Worm (Caenorhabditis elegans) whole organism, early embryonic: ENCODE results near the gene Y71H2AR.2.
"Not testable (repeated sequence)": the region's sequence is repeated elsewhere in the genome, so short reads cannot be mapped to it uniquely, and the experiment has no call there.

Source experiments
- B0310.2 ChIP-seq: sonication (generic microtip); optimal IDR thresholded peaks from 2 replicates; lab custom pipeline; 2016; ENCODE audit warnings: mild to moderate bottlenecking, missing genetic modification characterization, missing compliant biosample characterization
- F13C5.2 ChIP-seq: sonication (generic microtip); optimal IDR thresholded peaks from 2 replicates; lab custom pipeline; 2017; ENCODE audit warnings: mild to moderate bottlenecking, missing genetic modification characterization, inconsistent platforms, missing compliant biosample characterization
- aly-1 ChIP-seq: sonication (generic microtip); optimal IDR thresholded peaks from 2 replicates; lab custom pipeline; 2016; ENCODE audit warnings: missing genetic modification characterization, missing compliant biosample characterization
- ama-1 ChIP-seq: fragments of 150-350 bp; optimal IDR thresholded peaks from 2 replicates; lab custom pipeline; 2014
- ceh-13 ChIP-seq: fragments of 200-800 bp; sonication (Bioruptor generic); optimal IDR thresholded peaks from 2 replicates; lab custom pipeline; 2018; ENCODE audit warnings: mild to moderate bottlenecking, missing genetic modification characterization, missing compliant biosample characterization
- ceh-36 ChIP-seq: sonication (generic microtip); optimal IDR thresholded peaks from 2 replicates; lab custom pipeline; 2016; ENCODE audit warnings: missing genetic modification characterization, inconsistent platforms, missing compliant biosample characterization
- ets-7 ChIP-seq: sonication (generic microtip); optimal IDR thresholded peaks from 2 replicates; lab custom pipeline; 2016; ENCODE audit warnings: missing genotype, missing genetic modification characterization, missing compliant biosample characterization
- flt-1 ChIP-seq: fragments of 200-800 bp; sonication (Bioruptor generic); IDR thresholded peaks from 2 replicates; pipeline ENCODE4 v1.3.6; 2022; ENCODE audit warnings: missing genetic modification characterization, missing compliant biosample characterization
- hmbx-1 ChIP-seq: sonication (generic microtip); optimal IDR thresholded peaks from 2 replicates; lab custom pipeline; 2016; ENCODE audit warnings: mild to moderate bottlenecking, missing genetic modification characterization, missing compliant biosample characterization
- hmg-4 ChIP-seq: fragments of 200-800 bp; sonication (Bioruptor generic); optimal IDR thresholded peaks from 2 replicates; lab custom pipeline; 2018; ENCODE audit warnings: mild to moderate bottlenecking, missing genetic modification characterization, missing compliant biosample characterization
- hnd-1 ChIP-seq: sonication (generic microtip); optimal IDR thresholded peaks from 2 replicates; lab custom pipeline; 2016; ENCODE audit warnings: missing genetic modification characterization, missing compliant biosample characterization
- pes-1 ChIP-seq: fragments of 200-800 bp; sonication (Bioruptor generic); IDR thresholded peaks from 2 replicates; pipeline ENCODE4 v1.3.6; 2022; ENCODE audit warnings: missing genetic modification reagents, missing genetic modification characterization, missing compliant biosample characterization
- scrt-1 ChIP-seq: fragments of 200-800 bp; sonication (Bioruptor generic); IDR thresholded peaks from 2 replicates; pipeline ENCODE4 v1.3.6; 2022; ENCODE audit warnings: missing genetic modification characterization, missing compliant biosample characterization
- sea-1 ChIP-seq: fragments of 200-800 bp; sonication (Bioruptor generic); conservative IDR thresholded peaks from 2 replicates; pipeline ENCODE4 v1.3.6; 2022; ENCODE audit warnings: missing genetic modification characterization, missing compliant biosample characterization
- tbx-11 ChIP-seq: fragments of 200-800 bp; sonication (Bioruptor generic); IDR thresholded peaks from 2 replicates; pipeline ENCODE4 v1.3.6; 2022; ENCODE audit warnings: missing genetic modification characterization, missing compliant biosample characterization
- tbx-37 ChIP-seq: fragments of 200-800 bp; sonication (Bioruptor generic); conservative IDR thresholded peaks from 2 replicates; pipeline ENCODE4 v1.3.6; 2022; ENCODE audit warnings: missing genetic modification reagents, missing genetic modification characterization, missing compliant biosample characterization
- tra-4 ChIP-seq: sonication (generic microtip); optimal IDR thresholded peaks from 2 replicates; lab custom pipeline; 2017; ENCODE audit warnings: missing genetic modification characterization, missing compliant biosample characterization

Gene Y71H2AR.2

DNA sequence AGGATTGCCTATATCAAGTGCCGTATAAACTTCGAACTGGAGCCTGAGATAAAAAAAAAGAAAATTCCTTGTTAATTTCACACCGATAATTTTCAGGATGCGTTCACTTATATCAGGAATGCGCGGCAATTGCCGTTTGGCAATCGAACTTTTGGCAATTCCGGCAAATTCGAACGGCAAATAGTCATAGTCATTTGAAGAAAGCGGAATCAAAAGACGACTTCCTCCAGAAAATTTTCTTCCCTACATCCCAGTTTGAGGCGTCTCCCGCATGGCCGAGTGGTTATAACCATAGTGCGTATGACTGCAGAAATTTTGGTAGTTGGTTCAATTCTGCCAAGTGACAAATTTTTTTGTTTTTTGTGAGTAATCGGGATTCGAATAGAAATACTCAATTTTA, 15.2 kb upstream of the Y71H2AR.2 start, which contains the start of gene F56F11.4:
Gene F56F11.4 (plus strand): TSS at position 301 of the 400 bp plus-strand sequence.
- no peak for TF ChIP-seq hnd-1
- TF ChIP-seq tbx-37 (GFP tag; lab: Robert Waterston, UW), result no peak
- no peak for TF ChIP-seq tbx-11 (GFP tag; lab: Robert Waterston, UW)
- TF ChIP-seq hmbx-1 (tag; lab: Kevin White, UChicago), result no peak
- TF ChIP-seq aly-1 (tag; lab: Kevin White, UChicago), result no peak
- TF ChIP-seq ets-7 (tag; lab: Kevin White, UChicago), result no peak
- TF ChIP-seq hmg-4 (GFP tag; lab: Kevin White, UChicago), result no peak
- no peak for TF ChIP-seq sea-1 (GFP tag; lab: Robert Waterston, UW)
- no peak for TF ChIP-seq scrt-1 (GFP tag; lab: Robert Waterston, UW)
- no peak for TF ChIP-seq F13C5.2 (tag; lab: Kevin White, UChicago)
- no peak for TF ChIP-seq tra-4 (tag; lab: Kevin White, UChicago)
- no peak for TF ChIP-seq ama-1 (lab: Kevin White, UChicago)
- no peak for TF ChIP-seq ceh-13 (GFP tag; lab: Kevin White, UChicago)

DNA sequence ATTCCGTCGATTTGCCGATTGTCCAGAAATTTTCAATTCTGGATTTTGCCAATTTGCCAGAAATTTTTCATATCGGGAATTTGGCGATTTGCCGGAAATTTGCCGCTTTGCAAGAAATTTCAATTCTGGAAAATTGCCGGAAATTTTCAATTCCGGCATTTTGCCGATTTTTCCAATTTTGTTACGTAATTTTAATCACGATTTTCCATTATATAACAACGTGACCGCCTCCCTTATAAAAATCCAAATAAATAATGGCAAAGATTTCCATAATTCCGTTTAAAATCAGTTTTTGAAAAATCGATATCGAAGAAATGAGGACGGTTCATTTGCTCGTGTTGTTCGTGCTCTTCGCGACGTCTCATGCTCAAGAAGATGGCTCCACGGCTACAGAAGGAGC, 6.0 kb upstream of the Y71H2AR.2 start, which contains the start of gene H34I24.1:
Gene H34I24.1 (plus strand): TSS at position 301 of the 400 bp plus-strand sequence.
- not testable (repeated sequence) for TF ChIP-seq tra-4 (tag; lab: Kevin White, UChicago); ceh-36 (tag; lab: Kevin White, UChicago); hmg-4 (GFP tag; lab: Kevin White, UChicago)

DNA sequence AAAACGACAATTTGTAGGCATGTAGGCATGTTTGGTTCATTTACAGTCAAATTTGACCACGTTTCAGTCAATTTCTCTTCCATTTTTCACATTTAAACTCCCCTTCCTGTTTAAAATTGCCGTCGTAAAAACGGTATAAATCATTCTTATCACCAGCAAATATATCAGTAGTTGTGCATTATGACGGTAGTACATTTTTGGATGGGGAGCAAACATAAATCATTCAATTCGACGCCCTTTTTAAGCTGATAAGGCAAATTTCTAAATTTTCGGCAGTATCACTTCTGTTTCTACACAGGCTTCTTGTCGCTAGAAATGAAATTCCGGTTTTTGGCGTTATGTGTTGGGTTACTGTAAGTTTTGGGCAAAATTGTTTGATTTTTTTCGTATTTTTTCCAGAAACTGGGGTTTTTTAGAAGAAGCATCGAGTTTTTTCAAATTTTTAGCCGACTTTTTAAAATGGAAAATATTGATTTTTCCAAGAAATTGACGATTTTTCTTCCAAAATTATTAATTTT, 1.2 kb upstream of the Y71H2AR.2 start, which contains the start of gene H34I24.2:
Gene H34I24.2 (plus strand): TSS at position 189 of the 518 bp plus-strand sequence.
- TF ChIP-seq F13C5.2 (tag; lab: Kevin White, UChicago), result no peak

DNA sequence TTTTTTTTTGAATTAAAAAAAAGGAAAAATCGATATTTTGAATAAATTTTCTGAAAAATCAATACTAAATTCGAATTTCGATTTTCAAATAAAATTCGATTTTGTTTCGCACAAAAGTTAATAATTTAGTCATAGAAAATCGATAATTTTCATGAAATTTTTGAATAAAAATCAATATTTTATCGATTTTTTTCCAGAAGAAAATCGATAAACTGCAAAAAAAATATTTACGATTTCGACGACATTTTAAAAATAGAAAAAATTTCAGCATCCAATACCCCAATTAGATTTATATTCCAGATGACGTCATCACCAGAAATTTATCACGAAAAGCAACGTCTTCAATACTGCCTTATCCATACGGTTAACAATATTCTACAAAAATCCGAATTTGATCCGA, 4.4 kb downstream of the Y71H2AR.2 start, which contains the start of gene josd-1:
Gene josd-1 (plus strand): TSS at position 301 of the 400 bp plus-strand sequence.
- TF ChIP-seq hmbx-1 (tag; lab: Kevin White, UChicago), result no peak
- TF ChIP-seq sea-1 (GFP tag; lab: Robert Waterston, UW), result no peak
- no peak for TF ChIP-seq hnd-1
- no peak for TF ChIP-seq ceh-36 (tag; lab: Kevin White, UChicago)
- TF ChIP-seq F13C5.2 (tag; lab: Kevin White, UChicago), result no peak
- no peak for TF ChIP-seq tbx-11 (GFP tag; lab: Robert Waterston, UW)
- TF ChIP-seq scrt-1 (GFP tag; lab: Robert Waterston, UW), result no peak
- TF ChIP-seq B0310.2 (tag; lab: Kevin White, UChicago), result no peak
- TF ChIP-seq flt-1 (GFP tag; lab: Robert Waterston, UW), result no peak
- TF ChIP-seq tra-4 (tag; lab: Kevin White, UChicago), result no peak
- no peak for TF ChIP-seq ets-7 (tag; lab: Kevin White, UChicago)
- no peak for TF ChIP-seq hmg-4 (GFP tag; lab: Kevin White, UChicago)
- no peak for TF ChIP-seq pes-1 (GFP tag; lab: Robert Waterston, UW)
- no peak for TF ChIP-seq aly-1 (tag; lab: Kevin White, UChicago)
- TF ChIP-seq ceh-13 (GFP tag; lab: Kevin White, UChicago), result no peak
- TF ChIP-seq ama-1 (lab: Kevin White, UChicago), result no peak
- TF ChIP-seq tbx-37 (GFP tag; lab: Robert Waterston, UW), result no peak

DNA sequence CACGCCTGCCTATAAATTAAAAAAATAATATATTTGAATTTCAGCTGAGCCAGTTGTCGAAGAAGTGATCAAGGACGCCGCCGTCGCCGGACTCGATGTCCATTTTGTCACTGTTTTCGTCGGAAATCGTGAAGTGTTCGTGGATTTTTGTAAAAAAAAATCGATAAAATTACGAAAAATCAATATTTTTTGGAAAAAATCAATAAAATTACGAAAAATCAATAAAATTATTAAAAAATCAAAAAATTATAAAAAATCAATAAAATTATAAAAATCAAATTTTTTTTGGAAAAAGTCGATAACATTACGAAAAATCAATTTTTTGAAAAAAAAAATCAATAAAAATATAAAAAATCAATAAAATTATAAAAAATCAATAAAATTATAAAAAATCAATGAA, 5.7 kb downstream of the Y71H2AR.2 start:
- TF ChIP-seq hmg-4 (GFP tag; lab: Kevin White, UChicago) (no peak), sea-1 (GFP tag; lab: Robert Waterston, UW) (no peak), B0310.2 (tag; lab: Kevin White, UChicago) (no peak), scrt-1 (GFP tag; lab: Robert Waterston, UW) (no peak)

DNA sequence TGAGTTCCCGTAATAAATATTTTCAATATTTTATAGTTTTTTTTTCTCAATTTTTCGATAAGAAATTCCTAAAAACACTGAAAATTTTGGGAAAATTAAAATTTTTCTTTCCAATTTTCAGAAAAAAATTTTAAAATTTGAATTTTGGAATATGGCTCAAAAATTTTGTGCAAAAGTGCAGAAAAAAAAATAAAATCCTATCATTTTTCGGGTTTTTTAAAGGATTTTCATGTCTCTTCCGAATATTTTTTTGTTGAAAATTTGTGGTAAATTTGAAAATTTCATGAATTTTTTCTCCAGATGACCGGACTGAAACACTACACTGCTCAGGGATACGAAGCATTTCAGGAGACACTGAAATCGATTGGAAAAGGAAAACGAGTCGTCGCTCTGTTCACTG, 6.4 kb downstream of the Y71H2AR.2 start, which contains the start of gene txdc-17:
Gene txdc-17 (plus strand): TSS at position 301 of the 400 bp plus-strand sequence.
- TF ChIP-seq F13C5.2 (tag; lab: Kevin White, UChicago) (no peak), tbx-11 (GFP tag; lab: Robert Waterston, UW) (no peak), hnd-1 (no peak), tbx-37 (GFP tag; lab: Robert Waterston, UW) (no peak), ceh-36 (tag; lab: Kevin White, UChicago) (no peak), ets-7 (tag; lab: Kevin White, UChicago) (no peak), hmg-4 (GFP tag; lab: Kevin White, UChicago) (no peak), pes-1 (GFP tag; lab: Robert Waterston, UW) (no peak), tra-4 (tag; lab: Kevin White, UChicago) (no peak), aly-1 (tag; lab: Kevin White, UChicago) (no peak), ceh-13 (GFP tag; lab: Kevin White, UChicago) (no peak), sea-1 (GFP tag; lab: Robert Waterston, UW) (no peak), hmbx-1 (tag; lab: Kevin White, UChicago) (no peak), scrt-1 (GFP tag; lab: Robert Waterston, UW) (no peak), flt-1 (GFP tag; lab: Robert Waterston, UW) (no peak), ama-1 (lab: Kevin White, UChicago) (no peak), B0310.2 (tag; lab: Kevin White, UChicago) (no peak)

DNA sequence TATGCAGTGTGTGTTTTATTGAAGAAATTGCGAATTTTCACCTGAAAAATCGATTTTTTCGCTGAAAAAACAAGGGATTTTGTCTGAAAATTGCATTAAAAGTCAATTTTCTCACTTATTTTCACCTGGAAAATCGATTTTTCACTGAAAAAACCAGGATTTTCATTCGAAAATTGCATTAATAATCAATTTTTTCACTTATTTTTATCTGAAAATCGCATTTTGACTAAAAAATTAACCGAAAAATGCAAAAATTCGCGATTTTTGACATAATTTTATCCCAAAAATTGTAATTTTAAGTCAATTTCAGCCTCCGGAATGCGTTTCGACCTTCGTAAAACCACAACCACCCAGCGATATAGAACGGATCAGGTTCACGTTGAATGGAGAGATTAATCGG, 8.2 kb downstream of the Y71H2AR.2 start, which contains the start of gene Y71H2AM.29:
Gene Y71H2AM.29 (plus strand): TSS at position 301 of the 400 bp plus-strand sequence.
- no peak for TF ChIP-seq scrt-1 (GFP tag; lab: Robert Waterston, UW)
- no peak for TF ChIP-seq sea-1 (GFP tag; lab: Robert Waterston, UW)
- no peak for TF ChIP-seq tbx-37 (GFP tag; lab: Robert Waterston, UW)
- TF ChIP-seq B0310.2 (tag; lab: Kevin White, UChicago), result no peak
- TF ChIP-seq ama-1 (lab: Kevin White, UChicago), result no peak
- TF ChIP-seq hnd-1, result no peak
- no peak for TF ChIP-seq ets-7 (tag; lab: Kevin White, UChicago)
- TF ChIP-seq hmbx-1 (tag; lab: Kevin White, UChicago), result no peak
- TF ChIP-seq tra-4 (tag; lab: Kevin White, UChicago), result no peak
- no peak for TF ChIP-seq hmg-4 (GFP tag; lab: Kevin White, UChicago)
- no peak for TF ChIP-seq ceh-36 (tag; lab: Kevin White, UChicago)
- TF ChIP-seq aly-1 (tag; lab: Kevin White, UChicago), result no peak
- no peak for TF ChIP-seq flt-1 (GFP tag; lab: Robert Waterston, UW)
- TF ChIP-seq tbx-11 (GFP tag; lab: Robert Waterston, UW), result no peak
- no peak for TF ChIP-seq pes-1 (GFP tag; lab: Robert Waterston, UW)
- TF ChIP-seq F13C5.2 (tag; lab: Kevin White, UChicago), result no peak
- no peak for TF ChIP-seq ceh-13 (GFP tag; lab: Kevin White, UChicago)
